Worm (Caenorhabditis elegans): ENCODE measurements around the gene C14E2.7.

ce11 chrX:1847685-1848084 lies 31.5 kb downstream of the C14E2.7 start:
- TF ChIP-seq him-1 (tag; optimal IDR thresholded peaks at IDR 0.05) (no peak), dao-5 (tag; optimal IDR thresholded peaks at IDR 0.05) (no peak)
